Worm (Caenorhabditis elegans) whole organism, L3 larva: Measurements from ENCODE around the gene srv-15.

Source experiments
- R02D3.7 ChIP-seq: fragments of 150-350 bp; optimal IDR thresholded peaks from 2 replicates; lab custom pipeline; 2014; ENCODE audit warnings: missing biosample characterization, missing genetic modification characterization
- elt-3 ChIP-seq, 3 experiments: fragments of 150-350 bp in 1 of 3; sonication (generic microtip) in 2 of 3; optimal IDR thresholded peaks; 2 replicates in 2 of 3; 4 replicates in 1 of 3; lab custom pipeline; 2014 to 2017; ENCODE audit warnings: missing biosample characterization in 3 of 3, missing genetic modification characterization in 3 of 3
- fos-1 ChIP-seq: fragments of 150-350 bp; optimal IDR thresholded peaks from 2 replicates; lab custom pipeline; 2014; ENCODE audit warnings: missing biosample characterization, missing genetic modification characterization
- lin-39 ChIP-seq: fragments of 150-350 bp; optimal IDR thresholded peaks from 2 replicates; lab custom pipeline; 2018; ENCODE audit warnings: missing biosample characterization, missing genetic modification reagents, missing genetic modification characterization
- nhr-11 ChIP-seq: fragments of 150-350 bp; optimal IDR thresholded peaks from 2 replicates; lab custom pipeline; 2014; ENCODE audit warnings: missing biosample characterization, missing genetic modification characterization
- pha-4 ChIP-seq: fragments of 150-350 bp; optimal IDR thresholded peaks from 2 replicates; lab custom pipeline; 2014; ENCODE audit warnings: missing biosample characterization, missing genetic modification reagents, missing genetic modification characterization
- snpc-4 ChIP-seq: fragments of 150-350 bp; optimal IDR thresholded peaks from 2 replicates; lab custom pipeline; 2014; ENCODE audit warnings: missing biosample characterization, missing genetic modification characterization
- zag-1 ChIP-seq: fragments of 150-350 bp; optimal IDR thresholded peaks from 2 replicates; lab custom pipeline; 2014; ENCODE audit warnings: missing biosample characterization, missing genetic modification characterization

ce11 chrIV:15923000-15923399, 16.6 kb downstream of the srv-15 start:
- TF ChIP-seq fos-1 (tag; lab: Kevin White, UChicago), result no peak
- no peak for TF ChIP-seq elt-3 (tag; optimal IDR thresholded peaks at IDR 0.05; lab: Kevin White, UChicago)
- TF ChIP-seq lin-39, result no peak
- TF ChIP-seq nhr-11 (tag; lab: Kevin White, UChicago), result no peak
- no peak for TF ChIP-seq snpc-4 (tag; lab: Kevin White, UChicago)
- TF ChIP-seq zag-1, result no peak
- TF ChIP-seq pha-4 (tag; lab: Kevin White, UChicago), result no peak
- no peak for TF ChIP-seq R02D3.7 (tag; lab: Kevin White, UChicago)
